Fruit fly (Drosophila melanogaster): Measurements from ENCODE around the gene CG10462.
A peak's percentile ranks its signal among the peaks of the same experiment; 100 is the strongest.

Gene CG10462

DNA sequence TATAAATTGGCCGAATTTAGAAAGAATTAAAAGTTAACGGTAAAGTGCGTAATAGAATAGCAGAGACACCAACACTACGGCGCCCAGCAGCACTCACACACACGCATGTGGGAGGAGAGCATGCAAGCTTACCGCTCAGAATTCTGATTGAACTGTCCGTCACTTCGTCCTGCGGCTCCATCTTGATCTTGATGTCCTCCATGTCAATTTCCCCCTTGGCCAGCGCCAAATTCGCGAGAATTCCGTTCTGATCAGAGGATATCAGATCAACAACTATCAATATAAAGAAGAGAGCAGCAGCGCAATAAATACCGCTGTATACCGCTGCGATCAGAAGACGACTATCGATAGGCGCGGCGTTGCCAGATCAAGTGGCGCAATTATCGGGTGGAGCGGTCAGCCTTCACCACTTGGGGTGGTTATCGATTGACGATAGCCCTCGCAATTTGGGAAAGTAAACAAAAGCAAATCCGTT, at the start of gene CG10462, which contains the start of gene Nf-YB (continued):
- no peak for TF ChIP-seq lmd (GFP tag; IDR thresholded peaks at IDR 0.05)
- TF ChIP-seq Lim3 (GFP tag; IDR thresholded peaks at IDR 0.05): no peak
- TF ChIP-seq chn (GFP tag; optimal IDR thresholded peaks at IDR 0.05): peak; percentile 34
- TF ChIP-seq Bdp1 (GFP tag; optimal IDR thresholded peaks at IDR 0.05): no peak
- no peak for TF ChIP-seq cad (GFP tag; optimal IDR thresholded peaks at IDR 0.05)
- peak; percentile 74 for TF ChIP-seq CG15479 (GFP tag; optimal IDR thresholded peaks at IDR 0.05)
- TF ChIP-seq Dp (GFP tag; optimal IDR thresholded peaks at IDR 0.05): peak; percentile 42
- peak; percentile 94 for TF ChIP-seq mld (GFP tag; IDR thresholded peaks at IDR 0.05; ENCODE audit: partially characterized antibody)
- no peak for TF ChIP-seq Blimp-1 (GFP tag; optimal IDR thresholded peaks at IDR 0.05)
- TF ChIP-seq Rfx (GFP tag; IDR thresholded peaks at IDR 0.05): no peak; the same call in 1 of the 2 replicates
- peak; percentile 46 for TF ChIP-seq CHES-1-like (GFP tag; optimal IDR thresholded peaks at IDR 0.05)
- TF ChIP-seq CG18476 (GFP tag; optimal IDR thresholded peaks at IDR 0.05): no peak
- TF ChIP-seq CG2712 (tag; optimal IDR thresholded peaks at IDR 0.05): no peak
- no peak for TF ChIP-seq CG11695 (GFP tag; IDR thresholded peaks at IDR 0.05)
- TF ChIP-seq CG4360 (GFP tag; IDR thresholded peaks at IDR 0.05): no peak
- TF ChIP-seq jumu (GFP tag; optimal IDR thresholded peaks at IDR 0.05): peak; percentile 6
- TF ChIP-seq dpn (GFP tag; optimal IDR thresholded peaks at IDR 0.05): no peak
- no peak for TF ChIP-seq CG5180 (GFP tag; optimal IDR thresholded peaks at IDR 0.05)
- no peak for TF ChIP-seq B-H2 (GFP tag; optimal IDR thresholded peaks at IDR 0.05)
- peak; percentile 24 for TF ChIP-seq phol (tag; optimal IDR thresholded peaks at IDR 0.05)
- TF ChIP-seq CG11085 (GFP tag; IDR thresholded peaks at IDR 0.05): no peak
- no peak for TF ChIP-seq Hmx (GFP tag; optimal IDR thresholded peaks at IDR 0.05)
- no peak for TF ChIP-seq CG12236 (GFP tag; optimal IDR thresholded peaks at IDR 0.05)
- TF ChIP-seq usp (GFP tag; optimal IDR thresholded peaks at IDR 0.05): no peak
- no peak for TF ChIP-seq CG15073 (GFP tag; optimal IDR thresholded peaks at IDR 0.05)
- TF ChIP-seq Fer3 (tag; optimal IDR thresholded peaks at IDR 0.05): no peak
- TF ChIP-seq CG17568 (GFP tag; optimal IDR thresholded peaks at IDR 0.05): no peak
- TF ChIP-seq unpg (GFP tag; optimal IDR thresholded peaks at IDR 0.05): no peak
- TF ChIP-seq nom (GFP tag; optimal IDR thresholded peaks at IDR 0.05): no peak
- no peak for TF ChIP-seq CG11247 (GFP tag; IDR thresholded peaks at IDR 0.05)
- no peak for TF ChIP-seq Ada2b (GFP tag; IDR thresholded peaks at IDR 0.05)
- no peak for TF ChIP-seq pan (optimal IDR thresholded peaks at IDR 0.05)
- TF ChIP-seq pan (GFP tag; optimal IDR thresholded peaks at IDR 0.05 in 1 of 2, IDR thresholded peaks at IDR 0.05 in 1 of 2): no peak
- TF ChIP-seq Dip2 (GFP tag; IDR thresholded peaks at IDR 0.05): no peak
- no peak for TF ChIP-seq CG9609 (GFP tag; optimal IDR thresholded peaks at IDR 0.05)
- no peak for TF ChIP-seq Mes4 (GFP tag; optimal IDR thresholded peaks at IDR 0.05)
- TF ChIP-seq toy (GFP tag; IDR thresholded peaks at IDR 0.05): no peak
- TF ChIP-seq chinmo (GFP tag; IDR thresholded peaks at IDR 0.05; ENCODE audit: partially characterized antibody): peak; percentile 76; the same call in 1 of the 4 replicates
- TF ChIP-seq CG6654 (GFP tag; optimal IDR thresholded peaks at IDR 0.05): no peak
- no peak for TF ChIP-seq CG17612 (GFP tag; IDR thresholded peaks at IDR 0.05)
- no peak for TF ChIP-seq mirr (GFP tag; optimal IDR thresholded peaks at IDR 0.05)
- TF ChIP-seq bab2 (GFP tag; optimal IDR thresholded peaks at IDR 0.05): no peak
- no peak for TF ChIP-seq CG2120 (GFP tag; optimal IDR thresholded peaks at IDR 0.05)
- no peak for TF ChIP-seq CG9215 (GFP tag; IDR thresholded peaks at IDR 0.05)
- TF ChIP-seq Atf6 (GFP tag; IDR thresholded peaks at IDR 0.05): no peak
- TF ChIP-seq CG10147 (GFP tag; optimal IDR thresholded peaks at IDR 0.05): no peak
- no peak for TF ChIP-seq Vsx1 (GFP tag; optimal IDR thresholded peaks at IDR 0.05)
- no peak for TF ChIP-seq dysf (GFP tag; IDR thresholded peaks at IDR 0.05)
- TF ChIP-seq CG10267 (tag; optimal IDR thresholded peaks at IDR 0.05): peak; percentile 7
- no peak for TF ChIP-seq corto (GFP tag; optimal IDR thresholded peaks at IDR 0.05)
- no peak for TF ChIP-seq grau (tag; optimal IDR thresholded peaks at IDR 0.05)
- TF ChIP-seq BtbVII (GFP tag; optimal IDR thresholded peaks at IDR 0.05): no peak
